Worm (Caenorhabditis elegans): ENCODE measurements around the gene R03H10.6.
"Not testable (repeated sequence)": the region's sequence is repeated elsewhere in the genome, so short reads cannot be mapped to it uniquely, and the experiment has no call there.

The R03H10.6 gene

DNA sequence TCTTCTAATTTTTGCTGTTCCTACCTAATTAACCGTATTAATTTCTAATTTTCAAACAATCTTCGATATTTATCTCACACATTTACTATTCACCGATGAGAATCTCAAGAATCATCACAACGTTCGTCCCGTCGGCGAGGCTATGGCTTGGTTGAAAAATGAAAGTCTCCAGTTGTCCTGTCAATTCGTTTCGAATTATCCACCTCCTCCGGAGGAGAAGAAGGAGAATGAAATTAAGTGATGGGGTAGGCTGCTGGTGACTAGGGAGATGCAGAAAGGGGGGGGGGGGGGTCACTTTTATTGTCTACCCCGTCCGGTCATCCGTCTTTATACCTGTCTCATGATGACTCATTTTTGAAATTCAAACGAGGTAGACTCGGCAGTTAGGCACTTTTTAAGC is 20.4 kb downstream of the R03H10.6 start:
- no peak for TF ChIP-seq unc-39 (tag; optimal IDR thresholded peaks at IDR 0.05)
- no peak for TF ChIP-seq nhr-25 (tag; optimal IDR thresholded peaks at IDR 0.05)
- no peak for TF ChIP-seq ama-1 (optimal IDR thresholded peaks at IDR 0.05)
- no peak for TF ChIP-seq nhr-23 (tag; optimal IDR thresholded peaks at IDR 0.05)
- TF ChIP-seq lsy-12 (tag; optimal IDR thresholded peaks at IDR 0.05), result no peak
- no peak for TF ChIP-seq elt-2 (tag; optimal IDR thresholded peaks at IDR 0.05)
- TF ChIP-seq nhr-77 (tag; optimal IDR thresholded peaks at IDR 0.05), result no peak
- TF ChIP-seq elt-3 (tag; optimal IDR thresholded peaks at IDR 0.05), result no peak
- no peak for TF ChIP-seq lin-15B (tag; optimal IDR thresholded peaks at IDR 0.05)
- no peak for TF ChIP-seq nhr-28 (tag; optimal IDR thresholded peaks at IDR 0.05)
- TF ChIP-seq eor-1 (tag; optimal IDR thresholded peaks at IDR 0.05), result no peak
- TF ChIP-seq hmg-11 (tag; optimal IDR thresholded peaks at IDR 0.05), result no peak
- TF ChIP-seq ceh-16 (tag; optimal IDR thresholded peaks at IDR 0.05), result no peak
- TF ChIP-seq elt-1 (tag; optimal IDR thresholded peaks at IDR 0.05), result no peak
- TF ChIP-seq mml-1 (tag; optimal IDR thresholded peaks at IDR 0.05), result no peak
- no peak for TF ChIP-seq pha-4 (tag; optimal IDR thresholded peaks at IDR 0.05)
- TF ChIP-seq fkh-2 (tag; optimal IDR thresholded peaks at IDR 0.05), result no peak
- TF ChIP-seq ceh-9 (tag; optimal IDR thresholded peaks at IDR 0.05), result no peak
- no peak for TF ChIP-seq pqm-1 (tag; optimal IDR thresholded peaks at IDR 0.05)
- no peak for TF ChIP-seq nhr-67 (tag; optimal IDR thresholded peaks at IDR 0.05)

- TF ChIP-seq lsy-12 (tag; optimal IDR thresholded peaks at IDR 0.05) (no peak), pha-4 (tag; optimal IDR thresholded peaks at IDR 0.05) (no peak), nhr-23 (tag; optimal IDR thresholded peaks at IDR 0.05) (peak; percentile 59), elt-1 (tag; optimal IDR thresholded peaks at IDR 0.05) (peak; percentile 46), nhr-67 (tag; optimal IDR thresholded peaks at IDR 0.05) (no peak), unc-62 (GFP tag; optimal IDR thresholded peaks at IDR 0.05) (no peak), fos-1 (tag; optimal IDR thresholded peaks at IDR 0.05) (no peak), snpc-4 (tag; optimal IDR thresholded peaks at IDR 0.05) (no peak), nfya-1 (tag; optimal IDR thresholded peaks at IDR 0.05; ENCODE audit: insufficient read depth) (peak; percentile 67), lin-39 (tag; optimal IDR thresholded peaks at IDR 0.05) (no peak), nhr-25 (tag; optimal IDR thresholded peaks at IDR 0.05) (peak; percentile 94), nhr-11 (tag; optimal IDR thresholded peaks at IDR 0.05) (no peak)
These were observed 21.7 kb downstream of the R03H10.6 start for ce11 chrII:4151499-4152132.

- peak; percentile 6 for TF ChIP-seq nhr-43 (tag; optimal IDR thresholded peaks at IDR 0.05; ENCODE audit: poor library complexity, severe bottlenecking)
- TF ChIP-seq fkh-2 (tag; optimal IDR thresholded peaks at IDR 0.05), result no peak
These were observed 23.1 kb downstream of the R03H10.6 start for ce11 chrII:4150211-4150610.

ce11 chrII:4146039-4146438 is 27.3 kb downstream of the R03H10.6 start, which contains the start of gene F56D3.1:
Gene F56D3.1 (plus strand): TSS chrII:4146339.
- no peak for TF ChIP-seq ceh-28 (tag; optimal IDR thresholded peaks at IDR 0.05)
- TF ChIP-seq nhr-67 (tag; optimal IDR thresholded peaks at IDR 0.05), result no peak
- no peak for TF ChIP-seq egl-5 (tag; optimal IDR thresholded peaks at IDR 0.05)
- TF ChIP-seq R02D3.7 (tag; optimal IDR thresholded peaks at IDR 0.05), result no peak
- no peak for TF ChIP-seq lin-39 (tag; optimal IDR thresholded peaks at IDR 0.05)
- no peak for TF ChIP-seq ceh-9 (tag; optimal IDR thresholded peaks at IDR 0.05)
- no peak for TF ChIP-seq pqm-1 (tag; optimal IDR thresholded peaks at IDR 0.05)
- no peak for TF ChIP-seq fos-1 (tag; optimal IDR thresholded peaks at IDR 0.05)
- TF ChIP-seq ama-1 (optimal IDR thresholded peaks at IDR 0.05), result no peak
- TF ChIP-seq snpc-4 (tag; optimal IDR thresholded peaks at IDR 0.05), result no peak
- TF ChIP-seq nhr-23 (tag; optimal IDR thresholded peaks at IDR 0.05), result no peak
- TF ChIP-seq nhr-11 (tag; optimal IDR thresholded peaks at IDR 0.05), result no peak
- TF ChIP-seq sea-2 (GFP tag; optimal IDR thresholded peaks at IDR 0.05), result no peak
- no peak for TF ChIP-seq lsy-12 (tag; optimal IDR thresholded peaks at IDR 0.05)
- no peak for TF ChIP-seq nhr-28 (tag; optimal IDR thresholded peaks at IDR 0.05)

- TF ChIP-seq nhr-12, egl-27, pqm-1 (tag; optimal IDR thresholded peaks at IDR 0.05): not testable (repeated sequence)
These were observed 38.0 kb downstream of the R03H10.6 start, which contains the start of gene ast-1 for ce11 chrII:4135259-4135658. Gene ast-1 (minus strand): TSS chrII:4135359.

Measured in whole organism, L3 larva.